3 worm cellular contexts compared by ENCODE assay signal in the genomic region with DNA sequence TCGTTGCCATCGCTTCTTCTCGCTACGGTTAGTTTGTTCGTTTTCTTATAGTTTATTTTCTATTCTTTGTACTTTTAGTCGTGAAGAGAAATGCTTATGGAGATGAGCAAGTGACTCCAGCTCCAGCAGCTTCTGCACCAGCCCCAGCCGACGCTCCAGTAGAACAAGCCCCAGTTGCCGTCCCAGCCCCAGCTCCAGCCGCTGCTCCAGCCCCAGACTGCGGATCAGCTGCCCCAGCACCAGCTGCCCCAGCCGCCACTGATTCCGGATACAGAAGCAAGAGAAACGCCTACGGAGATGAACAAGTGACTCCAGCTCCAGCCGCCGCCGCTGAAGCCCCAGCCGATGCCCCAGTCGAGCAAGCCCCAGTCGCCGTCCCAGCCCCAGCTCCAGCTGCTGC.
A peak's percentile ranks its signal among the peaks of the same experiment; 100 is the strongest.
TF ChIP-seq lines count a peak whose summit lies in the region.

No protein-coding gene starts in this region.

TF ChIP-seq in whole organism, L1 larva, 84 proteins besides CTCF, POLR2A, EP300 and RAD21:
- 0 out of 2 replicates have a peak, but pooled peaks have one; percentile 19 for TF ChIP-seq mab-9 (GFP tag; IDR thresholded peaks at IDR 0.05; lab: Robert Waterston, UW)
TF ChIP-seq in whole organism, L1 larva: peak in this region for 1; not testable (repeated sequence) for 83.

TF ChIP-seq in whole organism, L4 larva, 104 proteins besides CTCF, POLR2A, EP300 and RAD21:
- 0 out of 2 replicates have a peak, but pooled peaks have one; percentile 12 for TF ChIP-seq lim-7 (GFP tag; IDR thresholded peaks at IDR 0.05; lab: Robert Waterston, UW)
- TF ChIP-seq madf-5 (GFP tag; IDR thresholded peaks at IDR 0.05; lab: Robert Waterston, UW), result peak in 1 of 2 experiments; percentile 81; a peak in 2 of 4 replicates
- 0 out of 2 replicates have a peak, but pooled peaks have one; percentile 19 for TF ChIP-seq lin-38 (GFP tag; IDR thresholded peaks at IDR 0.05; lab: Robert Waterston, UW)
- 0 out of 2 replicates have a peak, but pooled peaks have one; percentile 42 for TF ChIP-seq hmg-1.1 (GFP tag; IDR thresholded peaks at IDR 0.05; lab: Robert Waterston, UW)
- TF ChIP-seq F26F4.8 (GFP tag; conservative IDR thresholded peaks at IDR 0.05; lab: Robert Waterston, UW), result 0 out of 2 replicates have a peak, but pooled peaks have one; percentile 13
- peak; percentile 48; the same call in 1 of the 2 replicates for TF ChIP-seq zfp-3 (GFP tag; conservative IDR thresholded peaks at IDR 0.05; lab: Robert Waterston, UW)
- TF ChIP-seq tra-1 (GFP tag; IDR thresholded peaks at IDR 0.05; lab: Robert Waterston, UW), result 0 out of 2 replicates have a peak, but pooled peaks have one; percentile 16
- 0 out of 2 replicates have a peak, but pooled peaks have one; percentile 37 for TF ChIP-seq madf-9 (GFP tag; conservative IDR thresholded peaks at IDR 0.05; lab: Robert Waterston, UW)
- 0 out of 2 replicates have a peak, but pooled peaks have one; percentile 22 for TF ChIP-seq dmd-9 (GFP tag; IDR thresholded peaks at IDR 0.05; lab: Robert Waterston, UW)
- TF ChIP-seq ctbp-1 (GFP tag; IDR thresholded peaks at IDR 0.05; lab: Robert Waterston, UW), result peak; percentile 22; the same call in 1 of the 2 replicates
- peak; percentile 96 for TF ChIP-seq set-16 (GFP tag; IDR thresholded peaks at IDR 0.05; lab: Robert Waterston, UW)
- 0 out of 2 replicates have a peak, but pooled peaks have one; percentile 37 for TF ChIP-seq ZK337.2 (GFP tag; IDR thresholded peaks at IDR 0.05; lab: Robert Waterston, UW)
- TF ChIP-seq dmd-8 (GFP tag; IDR thresholded peaks at IDR 0.05; lab: Robert Waterston, UW), result 0 out of 2 replicates have a peak, but pooled peaks have one; percentile 21

TF ChIP-seq in whole organism, young adult, 124 proteins besides CTCF, POLR2A, EP300 and RAD21:
- TF ChIP-seq zfh-2 (GFP tag; conservative IDR thresholded peaks at IDR 0.05; lab: Robert Waterston, UW) (peak; percentile 65; the same call in 1 of the 2 replicates), lin-26 (GFP tag; IDR thresholded peaks at IDR 0.05; lab: Robert Waterston, UW) (peak; percentile 31; the same call in 1 of the 2 replicates), egrh-3 (GFP tag; IDR thresholded peaks at IDR 0.05; lab: Robert Waterston, UW) (peak; percentile 86), lin-40 (tag; optimal IDR thresholded peaks at IDR 0.05; lab: Kevin White, UChicago) (peak; percentile 20), mcd-1 (GFP tag; IDR thresholded peaks at IDR 0.05; lab: Robert Waterston, UW) (peak; percentile 31; the same call in 1 of the 2 replicates)
